Worm (Caenorhabditis elegans): ENCODE data around the gene cpx-2.

Gene cpx-2

ce11 chrX:13104966-13105365, 33.9 kb upstream of the cpx-2 start, which contains the start of gene F17H10.1 (continued):
- TF ChIP-seq dmd-4 (tag; optimal IDR thresholded peaks at IDR 0.05) (no peak), nhr-6 (tag; optimal IDR thresholded peaks at IDR 0.05) (no peak), F13H6.1 (tag; optimal IDR thresholded peaks at IDR 0.05) (peak; percentile 80), lsy-2 (tag; optimal IDR thresholded peaks at IDR 0.05) (no peak), nhr-77 (tag; optimal IDR thresholded peaks at IDR 0.05) (no peak), ztf-1 (GFP tag; conservative IDR thresholded peaks at IDR 0.05) (no peak), Y55F3AM.14 (GFP tag; optimal IDR thresholded peaks at IDR 0.05) (no peak), sma-3 (GFP tag; optimal IDR thresholded peaks at IDR 0.05) (peak; percentile 81), nhr-237 (tag; optimal IDR thresholded peaks at IDR 0.05) (no peak), zag-1 (tag; optimal IDR thresholded peaks at IDR 0.05) (no peak), ceh-16 (tag; optimal IDR thresholded peaks at IDR 0.05) (no peak), lin-39 (tag; optimal IDR thresholded peaks at IDR 0.05) (no peak), egl-27 (tag; optimal IDR thresholded peaks at IDR 0.05) (peak; percentile 6), unc-55 (GFP tag; optimal IDR thresholded peaks at IDR 0.05) (peak; percentile 36), alr-1 (tag; optimal IDR thresholded peaks at IDR 0.05) (no peak), sma-9 (GFP tag; optimal IDR thresholded peaks at IDR 0.05) (peak; percentile 94), sma-9 (tag; optimal IDR thresholded peaks at IDR 0.05) (no peak), fos-1 (tag; optimal IDR thresholded peaks at IDR 0.05) (peak; percentile 84)

DNA sequence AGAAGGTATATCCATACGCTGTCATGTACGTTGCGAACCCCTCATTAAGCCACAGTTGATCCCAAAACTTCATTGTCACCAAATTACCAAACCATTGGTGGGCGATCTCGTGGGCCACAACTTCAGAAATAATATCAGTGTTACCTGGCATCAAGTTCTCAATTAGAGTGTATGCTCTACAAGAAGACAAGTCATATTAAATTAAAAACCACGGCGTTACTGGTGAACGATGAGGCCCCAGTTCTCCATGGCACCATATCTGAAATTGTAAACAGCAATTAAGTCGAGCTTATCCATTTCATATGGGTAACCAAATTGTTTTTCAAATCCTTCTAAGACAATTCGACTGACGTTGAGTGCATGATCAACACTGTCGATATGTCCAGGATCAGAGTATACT, 31.8 kb upstream of the cpx-2 start:
- TF ChIP-seq mdl-1 (tag; optimal IDR thresholded peaks at IDR 0.05) (no peak), ceh-82 (tag; optimal IDR thresholded peaks at IDR 0.05) (no peak), ztf-4 (tag; optimal IDR thresholded peaks at IDR 0.05) (no peak), ama-1 (optimal IDR thresholded peaks at IDR 0.05) (no peak)

DNA sequence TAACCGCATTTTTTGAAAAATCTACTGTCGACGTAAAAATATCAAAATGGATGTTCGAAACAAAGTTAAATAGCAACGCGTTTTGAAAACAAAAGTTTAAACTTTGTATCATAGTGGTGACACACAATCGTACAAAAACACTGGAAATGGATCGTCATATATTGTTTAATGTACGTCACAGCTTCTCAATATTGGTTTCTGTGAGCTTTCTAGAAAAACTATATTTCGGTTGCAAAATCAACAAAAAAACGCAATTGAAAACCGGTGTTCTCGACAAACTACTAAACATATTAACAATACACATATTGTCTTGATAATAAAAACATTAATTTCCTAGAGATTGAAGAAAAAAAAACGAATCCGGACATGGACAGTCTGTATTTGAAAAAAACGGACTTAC, 29.4 kb upstream of the cpx-2 start, which contains the start of gene R03G8.6:
Gene R03G8.6, minus strand, starts transcription at position 101 of the 400 bp plus-strand sequence.
- no peak for TF ChIP-seq mbf-1 (tag; optimal IDR thresholded peaks at IDR 0.05)
- no peak for TF ChIP-seq nhr-25 (tag; optimal IDR thresholded peaks at IDR 0.05)
- TF ChIP-seq mab-5 (tag; optimal IDR thresholded peaks at IDR 0.05), result no peak
- TF ChIP-seq unc-39 (tag; optimal IDR thresholded peaks at IDR 0.05), result no peak
- TF ChIP-seq ceh-82 (tag; optimal IDR thresholded peaks at IDR 0.05), result no peak
- TF ChIP-seq elt-3 (tag; optimal IDR thresholded peaks at IDR 0.05), result no peak
- TF ChIP-seq nhr-129 (tag; optimal IDR thresholded peaks at IDR 0.05), result no peak
- TF ChIP-seq dmd-4 (tag; optimal IDR thresholded peaks at IDR 0.05), result no peak
- TF ChIP-seq ama-1 (optimal IDR thresholded peaks at IDR 0.05), result no peak
- no peak for TF ChIP-seq nhr-10 (tag; optimal IDR thresholded peaks at IDR 0.05)
- no peak for TF ChIP-seq C34F6.9 (tag; optimal IDR thresholded peaks at IDR 0.05)
- no peak for TF ChIP-seq unc-55 (GFP tag; optimal IDR thresholded peaks at IDR 0.05)
- TF ChIP-seq ceh-16 (tag; optimal IDR thresholded peaks at IDR 0.05), result no peak
- TF ChIP-seq elt-1 (tag; optimal IDR thresholded peaks at IDR 0.05), result no peak
- no peak for TF ChIP-seq sma-3 (GFP tag; optimal IDR thresholded peaks at IDR 0.05)

DNA sequence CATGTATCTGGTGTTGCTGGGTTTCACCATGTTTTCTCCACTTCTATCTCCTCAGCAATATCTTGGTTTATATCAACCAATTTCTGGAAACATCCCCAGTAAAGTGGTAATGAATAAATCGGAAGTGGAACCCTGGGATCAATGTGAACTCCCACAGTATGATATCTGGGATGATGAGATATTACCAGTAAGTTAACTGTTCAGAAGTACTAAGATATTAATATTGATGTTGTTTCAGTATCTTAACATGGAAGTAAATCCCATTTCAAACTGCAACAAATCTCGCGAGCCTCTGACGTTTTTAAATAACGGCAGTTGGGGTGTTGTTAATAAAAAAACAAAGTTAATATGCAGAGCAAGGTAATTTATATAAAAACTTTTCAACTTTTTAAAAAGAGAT, 20.2 kb upstream of the cpx-2 start:
- TF ChIP-seq unc-55 (GFP tag; optimal IDR thresholded peaks at IDR 0.05), result no peak
- no peak for TF ChIP-seq ama-1 (optimal IDR thresholded peaks at IDR 0.05)
- no peak for TF ChIP-seq unc-62 (GFP tag; optimal IDR thresholded peaks at IDR 0.05)
- TF ChIP-seq lin-11 (tag; optimal IDR thresholded peaks at IDR 0.05), result no peak
- TF ChIP-seq alr-1 (tag; optimal IDR thresholded peaks at IDR 0.05), result no peak
- TF ChIP-seq ztf-11 (tag; optimal IDR thresholded peaks at IDR 0.05), result no peak
- TF ChIP-seq C34F6.9 (tag; optimal IDR thresholded peaks at IDR 0.05), result no peak
- no peak for TF ChIP-seq elt-3 (tag; optimal IDR thresholded peaks at IDR 0.05)
- no peak for TF ChIP-seq ztf-1 (GFP tag; conservative IDR thresholded peaks at IDR 0.05)
- no peak for TF ChIP-seq Y55F3AM.14 (GFP tag; optimal IDR thresholded peaks at IDR 0.05)
- no peak for TF ChIP-seq nhr-25 (tag; optimal IDR thresholded peaks at IDR 0.05)
- TF ChIP-seq nhr-77 (tag; optimal IDR thresholded peaks at IDR 0.05), result no peak
- no peak for TF ChIP-seq nhr-129 (tag; optimal IDR thresholded peaks at IDR 0.05)

ce11 chrX:13090665-13091064, 19.6 kb upstream of the cpx-2 start, which contains the start of gene R03G8.3:
R03G8.3 (plus strand) TSS chrX:13090965.
- TF ChIP-seq lin-13 (GFP tag; optimal IDR thresholded peaks at IDR 0.05), result no peak
- no peak for TF ChIP-seq ztf-11 (tag; optimal IDR thresholded peaks at IDR 0.05)
- TF ChIP-seq nhr-12 (tag; optimal IDR thresholded peaks at IDR 0.05), result no peak
- no peak for TF ChIP-seq aly-2 (tag; optimal IDR thresholded peaks at IDR 0.05)
- no peak for TF ChIP-seq dmd-4 (tag; optimal IDR thresholded peaks at IDR 0.05)
- TF ChIP-seq F13H6.1 (tag; optimal IDR thresholded peaks at IDR 0.05), result no peak
- TF ChIP-seq nhr-21 (tag; optimal IDR thresholded peaks at IDR 0.05), result no peak
- TF ChIP-seq nhr-11 (tag; optimal IDR thresholded peaks at IDR 0.05), result no peak
- TF ChIP-seq elt-1 (tag; optimal IDR thresholded peaks at IDR 0.05), result no peak
- TF ChIP-seq lsy-2 (tag; optimal IDR thresholded peaks at IDR 0.05), result no peak
- TF ChIP-seq unc-62 (GFP tag; optimal IDR thresholded peaks at IDR 0.05), result no peak

Measured in whole organism, L2 larva.